Worm (Caenorhabditis elegans) whole organism, early embryonic: ENCODE results near the gene npp-23.
A peak's percentile ranks its signal among the peaks of the same experiment; 100 is the strongest.

Experiments used
- B0310.2 ChIP-seq: sonication (generic microtip); optimal IDR thresholded peaks from 2 replicates; lab custom pipeline; 2016; ENCODE audit warnings: mild to moderate bottlenecking, missing genetic modification characterization, missing compliant biosample characterization
- F13C5.2 ChIP-seq: sonication (generic microtip); optimal IDR thresholded peaks from 2 replicates; lab custom pipeline; 2017; ENCODE audit warnings: mild to moderate bottlenecking, missing genetic modification characterization, inconsistent platforms, missing compliant biosample characterization
- aly-1 ChIP-seq: sonication (generic microtip); optimal IDR thresholded peaks from 2 replicates; lab custom pipeline; 2016; ENCODE audit warnings: missing genetic modification characterization, missing compliant biosample characterization
- ama-1 ChIP-seq: fragments of 150-350 bp; optimal IDR thresholded peaks from 2 replicates; lab custom pipeline; 2014
- ceh-13 ChIP-seq: fragments of 200-800 bp; sonication (Bioruptor generic); optimal IDR thresholded peaks from 2 replicates; lab custom pipeline; 2018; ENCODE audit warnings: mild to moderate bottlenecking, missing genetic modification characterization, missing compliant biosample characterization
- ceh-36 ChIP-seq: sonication (generic microtip); optimal IDR thresholded peaks from 2 replicates; lab custom pipeline; 2016; ENCODE audit warnings: missing genetic modification characterization, inconsistent platforms, missing compliant biosample characterization
- ets-7 ChIP-seq: sonication (generic microtip); optimal IDR thresholded peaks from 2 replicates; lab custom pipeline; 2016; ENCODE audit warnings: missing genotype, missing genetic modification characterization, missing compliant biosample characterization
- flt-1 ChIP-seq: fragments of 200-800 bp; sonication (Bioruptor generic); IDR thresholded peaks from 2 replicates; pipeline ENCODE4 v1.3.6; 2022; ENCODE audit warnings: missing genetic modification characterization, missing compliant biosample characterization
- hmbx-1 ChIP-seq: sonication (generic microtip); optimal IDR thresholded peaks from 2 replicates; lab custom pipeline; 2016; ENCODE audit warnings: mild to moderate bottlenecking, missing genetic modification characterization, missing compliant biosample characterization
- hmg-4 ChIP-seq: fragments of 200-800 bp; sonication (Bioruptor generic); optimal IDR thresholded peaks from 2 replicates; lab custom pipeline; 2018; ENCODE audit warnings: mild to moderate bottlenecking, missing genetic modification characterization, missing compliant biosample characterization
- hnd-1 ChIP-seq: sonication (generic microtip); optimal IDR thresholded peaks from 2 replicates; lab custom pipeline; 2016; ENCODE audit warnings: missing genetic modification characterization, missing compliant biosample characterization
- pes-1 ChIP-seq: fragments of 200-800 bp; sonication (Bioruptor generic); IDR thresholded peaks from 2 replicates; pipeline ENCODE4 v1.3.6; 2022; ENCODE audit warnings: missing genetic modification reagents, missing genetic modification characterization, missing compliant biosample characterization
- scrt-1 ChIP-seq: fragments of 200-800 bp; sonication (Bioruptor generic); IDR thresholded peaks from 2 replicates; pipeline ENCODE4 v1.3.6; 2022; ENCODE audit warnings: missing genetic modification characterization, missing compliant biosample characterization
- sea-1 ChIP-seq: fragments of 200-800 bp; sonication (Bioruptor generic); conservative IDR thresholded peaks from 2 replicates; pipeline ENCODE4 v1.3.6; 2022; ENCODE audit warnings: missing genetic modification characterization, missing compliant biosample characterization
- tbx-11 ChIP-seq: fragments of 200-800 bp; sonication (Bioruptor generic); IDR thresholded peaks from 2 replicates; pipeline ENCODE4 v1.3.6; 2022; ENCODE audit warnings: missing genetic modification characterization, missing compliant biosample characterization
- tbx-37 ChIP-seq: fragments of 200-800 bp; sonication (Bioruptor generic); conservative IDR thresholded peaks from 2 replicates; pipeline ENCODE4 v1.3.6; 2022; ENCODE audit warnings: missing genetic modification reagents, missing genetic modification characterization, missing compliant biosample characterization
- tra-4 ChIP-seq: sonication (generic microtip); optimal IDR thresholded peaks from 2 replicates; lab custom pipeline; 2017; ENCODE audit warnings: missing genetic modification characterization, missing compliant biosample characterization

npp-23 gene

DNA sequence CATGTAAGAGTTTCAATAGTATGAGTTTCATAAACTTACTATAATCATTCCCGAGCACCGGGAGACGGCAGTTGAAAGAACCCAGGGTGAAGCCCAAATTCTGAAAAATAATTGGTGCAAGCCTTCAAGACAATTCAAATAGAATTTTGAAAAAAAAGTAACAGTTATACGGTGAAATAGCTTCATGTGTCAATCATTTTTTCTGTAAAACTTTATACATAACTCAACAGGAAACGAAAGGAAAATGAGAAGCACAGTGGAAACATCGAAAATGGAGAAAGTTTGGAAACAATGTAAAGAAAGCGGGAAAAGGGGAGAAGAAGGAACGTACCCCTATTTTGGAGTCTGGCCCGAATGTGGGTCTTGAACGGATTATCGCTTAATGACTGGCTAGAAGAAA, 3.5 kb upstream of the npp-23 start, which contains the start of gene C09G9.3:
C09G9.3 (minus strand) TSS at position 101 of the 400 bp plus-strand sequence.
- TF ChIP-seq ama-1 (lab: Kevin White, UChicago) (no peak), F13C5.2 (tag; lab: Kevin White, UChicago) (no peak), tbx-37 (GFP tag; lab: Robert Waterston, UW) (no peak), pes-1 (GFP tag; lab: Robert Waterston, UW) (no peak), aly-1 (tag; lab: Kevin White, UChicago) (no peak), tra-4 (tag; lab: Kevin White, UChicago) (no peak), flt-1 (GFP tag; lab: Robert Waterston, UW) (no peak), ceh-36 (no peak), scrt-1 (GFP tag; lab: Robert Waterston, UW) (no peak), hnd-1 (no peak), ets-7 (tag; lab: Kevin White, UChicago) (no peak), B0310.2 (no peak), tbx-11 (GFP tag; lab: Robert Waterston, UW) (no peak), hmg-4 (GFP tag; lab: Kevin White, UChicago) (no peak), hmbx-1 (tag; lab: Kevin White, UChicago) (no peak)

DNA sequence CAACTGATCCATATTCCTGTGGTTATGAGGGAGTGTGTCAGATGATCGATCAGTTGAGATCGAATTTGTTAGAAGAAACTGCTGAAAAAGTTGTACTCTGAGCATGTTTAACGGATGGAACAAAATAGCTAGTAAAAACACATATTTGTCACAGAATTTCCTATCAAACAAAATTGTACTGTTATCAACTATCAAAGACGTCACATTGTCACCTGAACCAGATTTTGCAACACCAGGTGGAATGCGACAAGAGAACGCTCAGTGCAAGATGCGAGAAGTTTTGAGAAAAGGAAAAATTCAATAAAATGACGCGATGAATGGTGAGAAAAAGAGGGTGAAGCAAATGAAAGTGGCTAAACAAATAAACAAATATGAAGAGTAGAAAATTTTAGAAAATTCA, 1.9 kb downstream of the npp-23 start:
- TF ChIP-seq ceh-36 (no peak), tbx-37 (GFP tag; lab: Robert Waterston, UW) (no peak), pes-1 (GFP tag; lab: Robert Waterston, UW) (no peak), hnd-1 (no peak), flt-1 (GFP tag; lab: Robert Waterston, UW) (no peak), scrt-1 (GFP tag; lab: Robert Waterston, UW) (no peak), tra-4 (tag; lab: Kevin White, UChicago) (no peak), ets-7 (tag; lab: Kevin White, UChicago) (no peak), hmbx-1 (tag; lab: Kevin White, UChicago) (no peak), aly-1 (tag; lab: Kevin White, UChicago) (no peak), F13C5.2 (tag; lab: Kevin White, UChicago) (no peak), hmg-4 (GFP tag; lab: Kevin White, UChicago) (no peak), ama-1 (lab: Kevin White, UChicago) (no peak), B0310.2 (no peak), tbx-11 (GFP tag; lab: Robert Waterston, UW) (no peak), sea-1 (GFP tag; lab: Robert Waterston, UW) (no peak), ceh-13 (GFP tag; lab: Kevin White, UChicago) (no peak)

DNA sequence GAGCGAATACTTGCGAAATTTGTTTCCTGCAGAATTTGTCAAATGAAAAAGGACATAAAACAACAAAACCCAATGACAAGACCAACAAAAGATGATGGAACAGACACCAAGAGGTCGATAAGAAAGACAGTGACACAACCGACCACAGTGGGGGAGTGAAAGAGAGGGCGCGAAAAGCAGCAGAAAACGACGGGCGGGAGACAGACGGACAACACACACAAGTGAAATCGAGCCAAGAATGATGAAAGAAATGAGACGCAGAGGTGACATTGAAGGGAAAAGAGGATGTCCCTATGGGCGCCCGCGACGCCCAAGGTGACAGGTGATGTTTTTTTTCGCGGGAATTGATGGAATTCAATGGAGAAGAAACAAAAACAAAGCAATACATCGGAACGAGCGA, 3.4 kb downstream of the npp-23 start:
- TF ChIP-seq B0310.2 (no peak), hmg-4 (GFP tag; lab: Kevin White, UChicago) (peak; percentile 30)

DNA sequence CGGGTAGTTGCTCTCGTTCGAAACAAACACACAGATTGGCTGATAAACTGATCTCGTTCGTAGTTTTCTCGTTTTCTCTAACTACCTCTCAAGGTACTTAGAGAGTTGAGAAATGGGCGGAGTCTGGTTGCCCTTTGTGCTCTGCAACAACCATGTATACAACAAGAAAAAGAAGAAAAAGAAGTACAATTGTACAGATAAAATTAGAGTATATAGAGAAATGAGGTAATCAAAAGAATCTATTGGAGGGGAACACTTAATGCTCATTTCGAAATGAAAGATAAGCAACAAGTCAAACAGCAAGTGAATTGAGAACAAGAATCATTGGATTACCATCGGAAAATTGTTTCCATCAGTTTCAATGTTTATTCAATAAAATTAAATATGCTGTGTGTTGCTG, 4.1 kb downstream of the npp-23 start, which contains the start of gene C09G9.1:
C09G9.1 (minus strand) TSS at position 143 of the 400 bp plus-strand sequence.
- no peak for TF ChIP-seq tbx-37 (GFP tag; lab: Robert Waterston, UW)
- no peak for TF ChIP-seq pes-1 (GFP tag; lab: Robert Waterston, UW)
- no peak for TF ChIP-seq flt-1 (GFP tag; lab: Robert Waterston, UW)
- no peak for TF ChIP-seq hmg-4 (GFP tag; lab: Kevin White, UChicago)
- no peak for TF ChIP-seq sea-1 (GFP tag; lab: Robert Waterston, UW)
- no peak for TF ChIP-seq ama-1 (lab: Kevin White, UChicago)
- no peak for TF ChIP-seq scrt-1 (GFP tag; lab: Robert Waterston, UW)
- TF ChIP-seq hmbx-1 (tag; lab: Kevin White, UChicago): no peak
- TF ChIP-seq ets-7 (tag; lab: Kevin White, UChicago): no peak
- no peak for TF ChIP-seq hnd-1
- TF ChIP-seq B0310.2: no peak
- no peak for TF ChIP-seq tra-4 (tag; lab: Kevin White, UChicago)
- TF ChIP-seq ceh-13 (GFP tag; lab: Kevin White, UChicago): no peak
- no peak for TF ChIP-seq F13C5.2 (tag; lab: Kevin White, UChicago)
- no peak for TF ChIP-seq aly-1 (tag; lab: Kevin White, UChicago)
- TF ChIP-seq ceh-36: no peak
- no peak for TF ChIP-seq tbx-11 (GFP tag; lab: Robert Waterston, UW)

DNA sequence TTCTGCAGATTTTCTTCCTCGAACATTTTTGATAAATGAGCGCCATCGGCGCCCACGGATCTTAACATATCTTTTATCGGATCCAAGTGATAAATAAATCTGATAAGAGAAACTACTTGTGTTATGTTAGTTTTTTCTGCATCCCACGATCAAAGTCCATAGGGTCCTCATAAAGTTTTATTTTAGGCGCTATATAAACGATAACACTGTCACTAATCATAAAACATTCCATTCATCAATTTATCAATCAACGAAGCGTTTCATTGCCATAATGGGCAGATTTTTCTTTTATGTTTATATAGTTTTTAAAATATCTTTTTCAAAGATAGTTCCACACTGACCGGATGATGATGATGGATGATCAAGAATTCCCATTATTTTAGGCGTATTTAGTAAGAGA, 4.8 kb downstream of the npp-23 start:
- TF ChIP-seq B0310.2: no peak
- TF ChIP-seq hnd-1: no peak
- TF ChIP-seq ceh-36: no peak
- no peak for TF ChIP-seq scrt-1 (GFP tag; lab: Robert Waterston, UW)
- TF ChIP-seq flt-1 (GFP tag; lab: Robert Waterston, UW): no peak
- no peak for TF ChIP-seq pes-1 (GFP tag; lab: Robert Waterston, UW)
- no peak for TF ChIP-seq F13C5.2 (tag; lab: Kevin White, UChicago)
- no peak for TF ChIP-seq hmbx-1 (tag; lab: Kevin White, UChicago)
- no peak for TF ChIP-seq ama-1 (lab: Kevin White, UChicago)
- no peak for TF ChIP-seq aly-1 (tag; lab: Kevin White, UChicago)
- TF ChIP-seq ceh-13 (GFP tag; lab: Kevin White, UChicago): no peak
- no peak for TF ChIP-seq ets-7 (tag; lab: Kevin White, UChicago)
- TF ChIP-seq sea-1 (GFP tag; lab: Robert Waterston, UW): no peak
- TF ChIP-seq hmg-4 (GFP tag; lab: Kevin White, UChicago): no peak
- TF ChIP-seq tra-4 (tag; lab: Kevin White, UChicago): no peak
- no peak for TF ChIP-seq tbx-37 (GFP tag; lab: Robert Waterston, UW)

DNA sequence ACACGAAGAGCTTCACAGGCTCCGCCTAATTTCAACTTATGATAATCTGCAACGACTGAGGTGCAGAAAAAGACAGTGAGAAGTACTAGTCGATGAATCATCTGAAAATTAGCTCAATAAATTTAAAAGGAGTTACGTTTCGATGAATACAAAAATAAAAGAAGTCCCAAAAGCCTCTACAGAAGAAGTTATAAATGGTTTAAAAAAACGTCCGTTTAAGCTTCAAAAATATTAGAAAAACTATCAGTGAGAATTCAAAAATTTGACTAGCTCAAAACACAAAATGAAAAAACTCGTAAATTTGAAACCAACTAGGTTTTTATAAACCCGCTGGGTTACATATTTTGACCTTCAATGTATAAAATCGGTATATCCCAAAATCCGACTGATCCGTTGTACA, 13.5 kb downstream of the npp-23 start, which contains the start of gene T11B7.5:
T11B7.5 (minus strand) TSS at position 101 of the 400 bp plus-strand sequence.
- no peak for TF ChIP-seq flt-1 (GFP tag; lab: Robert Waterston, UW)
- no peak for TF ChIP-seq ceh-13 (GFP tag; lab: Kevin White, UChicago)
- no peak for TF ChIP-seq hmbx-1 (tag; lab: Kevin White, UChicago)
- TF ChIP-seq B0310.2: no peak
- no peak for TF ChIP-seq sea-1 (GFP tag; lab: Robert Waterston, UW)
- no peak for TF ChIP-seq hmg-4 (GFP tag; lab: Kevin White, UChicago)
- no peak for TF ChIP-seq ama-1 (lab: Kevin White, UChicago)
- TF ChIP-seq F13C5.2 (tag; lab: Kevin White, UChicago): no peak
- no peak for TF ChIP-seq ets-7 (tag; lab: Kevin White, UChicago)
- no peak for TF ChIP-seq pes-1 (GFP tag; lab: Robert Waterston, UW)
- TF ChIP-seq aly-1 (tag; lab: Kevin White, UChicago): no peak
- TF ChIP-seq tbx-37 (GFP tag; lab: Robert Waterston, UW): no peak
- TF ChIP-seq hnd-1: no peak
- TF ChIP-seq tra-4 (tag; lab: Kevin White, UChicago): no peak
